Worm (Caenorhabditis elegans): ENCODE results near the gene T03G11.10.

DNA sequence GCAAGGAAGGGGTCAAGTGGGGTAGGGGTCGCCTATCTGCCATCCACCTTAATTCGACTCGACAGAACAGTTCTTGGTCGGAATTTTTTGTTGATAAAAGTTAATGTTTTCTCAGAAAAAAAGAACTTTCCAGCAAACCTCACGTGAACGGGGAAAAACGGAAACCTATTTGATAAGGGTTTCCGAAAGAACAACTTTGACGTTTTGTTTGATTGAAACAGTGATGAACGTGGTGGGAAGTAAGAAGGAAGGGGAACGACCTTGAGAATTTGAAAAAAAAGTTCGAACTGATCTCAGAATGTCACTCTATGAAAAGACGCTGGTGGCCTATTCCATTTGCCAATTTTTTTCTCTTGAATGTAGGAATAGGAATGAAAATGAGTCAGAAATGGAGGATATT lies 48.6 kb downstream of the T03G11.10 start:
- TF ChIP-seq daf-12 (tag; optimal IDR thresholded peaks at IDR 0.05): no peak
- no peak for TF ChIP-seq nhr-76 (tag; optimal IDR thresholded peaks at IDR 0.05)
- no peak for TF ChIP-seq ZK546.5 (tag; optimal IDR thresholded peaks at IDR 0.05)
- TF ChIP-seq skn-1 (tag; optimal IDR thresholded peaks at IDR 0.05): no peak
- TF ChIP-seq nhr-11 (tag; optimal IDR thresholded peaks at IDR 0.05): no peak
- 0 out of 2 replicates have a peak, but pooled peaks have one; percentile 16 for TF ChIP-seq pha-4 (GFP tag; IDR thresholded peaks at IDR 0.05)
- no peak for TF ChIP-seq pha-4 (tag; optimal IDR thresholded peaks at IDR 0.05)
- TF ChIP-seq aly-2 (tag; optimal IDR thresholded peaks at IDR 0.05): no peak
- no peak for TF ChIP-seq nhr-237 (tag; optimal IDR thresholded peaks at IDR 0.05)
- no peak for TF ChIP-seq nhr-111 (GFP tag; optimal IDR thresholded peaks at IDR 0.05)

All from whole organism, L4 larva.